Fruit fly (Drosophila melanogaster): ENCODE data around the gene CG15362.

dm6 chr2L:1959420-1959819 lies 21.6 kb upstream of the CG15362 start:
- TF ChIP-seq Hr38 (GFP tag; optimal IDR thresholded peaks at IDR 0.05), result no peak
- no peak for TF ChIP-seq Hr4 (GFP tag; optimal IDR thresholded peaks at IDR 0.05)
- TF ChIP-seq Ets21C (GFP tag; optimal IDR thresholded peaks at IDR 0.05), result no peak
- TF ChIP-seq Gug (GFP tag; IDR thresholded peaks at IDR 0.05), result no peak
- TF ChIP-seq CG8319 (GFP tag; optimal IDR thresholded peaks at IDR 0.05), result no peak
- no peak for TF ChIP-seq CG32006 (GFP tag; optimal IDR thresholded peaks at IDR 0.05)
- no peak for TF ChIP-seq Hr39 (GFP tag; optimal IDR thresholded peaks at IDR 0.05)
- TF ChIP-seq CG8632 (GFP tag; optimal IDR thresholded peaks at IDR 0.05), result no peak
- TF ChIP-seq Sox14 (GFP tag; optimal IDR thresholded peaks at IDR 0.05), result no peak
- TF ChIP-seq CG10631 (GFP tag; optimal IDR thresholded peaks at IDR 0.05), result no peak
- TF ChIP-seq topi (GFP tag; optimal IDR thresholded peaks at IDR 0.05), result no peak
- TF ChIP-seq acj6 (GFP tag; optimal IDR thresholded peaks at IDR 0.05), result no peak
